Fruit fly (Drosophila melanogaster): ENCODE measurements around the gene CG4880.

dm6 chrX:16893034-16893433 is 6.4 kb downstream of the CG4880 start:
- no peak for TF ChIP-seq CG1621 (tag; optimal IDR thresholded peaks at IDR 0.05)
- no peak for TF ChIP-seq dac (GFP tag; optimal IDR thresholded peaks at IDR 0.05)
- no peak for TF ChIP-seq svp (GFP tag)
- no peak for TF ChIP-seq Smox (GFP tag; optimal IDR thresholded peaks at IDR 0.05)
- no peak for TF ChIP-seq Ets21C (GFP tag; optimal IDR thresholded peaks at IDR 0.05)
- TF ChIP-seq dsx (GFP tag; optimal IDR thresholded peaks at IDR 0.05; ENCODE audit: poor library complexity, severe bottlenecking): no peak
- no peak for TF ChIP-seq Hr39 (GFP tag; optimal IDR thresholded peaks at IDR 0.05)
- TF ChIP-seq CG6163 (GFP tag; IDR thresholded peaks at IDR 0.05): no peak

Measured in whole organism, prepupa.